Worm (Caenorhabditis elegans) whole organism, early embryonic: ENCODE measurements around the gene C25F9.11.

Experiments
- B0310.2 ChIP-seq: sonication (generic microtip); optimal IDR thresholded peaks from 2 replicates; lab custom pipeline; 2016; ENCODE audit warnings: mild to moderate bottlenecking, missing genetic modification characterization, missing compliant biosample characterization
- F13C5.2 ChIP-seq: sonication (generic microtip); optimal IDR thresholded peaks from 2 replicates; lab custom pipeline; 2017; ENCODE audit warnings: mild to moderate bottlenecking, missing genetic modification characterization, inconsistent platforms, missing compliant biosample characterization
- aly-1 ChIP-seq: sonication (generic microtip); optimal IDR thresholded peaks from 2 replicates; lab custom pipeline; 2016; ENCODE audit warnings: missing genetic modification characterization, missing compliant biosample characterization
- ama-1 ChIP-seq: fragments of 150-350 bp; optimal IDR thresholded peaks from 2 replicates; lab custom pipeline; 2014
- ceh-13 ChIP-seq: fragments of 200-800 bp; sonication (Bioruptor generic); optimal IDR thresholded peaks from 2 replicates; lab custom pipeline; 2018; ENCODE audit warnings: mild to moderate bottlenecking, missing genetic modification characterization, missing compliant biosample characterization
- ceh-36 ChIP-seq: sonication (generic microtip); optimal IDR thresholded peaks from 2 replicates; lab custom pipeline; 2016; ENCODE audit warnings: missing genetic modification characterization, inconsistent platforms, missing compliant biosample characterization
- ets-7 ChIP-seq: sonication (generic microtip); optimal IDR thresholded peaks from 2 replicates; lab custom pipeline; 2016; ENCODE audit warnings: missing genotype, missing genetic modification characterization, missing compliant biosample characterization
- flt-1 ChIP-seq: fragments of 200-800 bp; sonication (Bioruptor generic); IDR thresholded peaks from 2 replicates; pipeline ENCODE4 v1.3.6; 2022; ENCODE audit warnings: missing genetic modification characterization, missing compliant biosample characterization
- hmbx-1 ChIP-seq: sonication (generic microtip); optimal IDR thresholded peaks from 2 replicates; lab custom pipeline; 2016; ENCODE audit warnings: mild to moderate bottlenecking, missing genetic modification characterization, missing compliant biosample characterization
- hmg-4 ChIP-seq: fragments of 200-800 bp; sonication (Bioruptor generic); optimal IDR thresholded peaks from 2 replicates; lab custom pipeline; 2018; ENCODE audit warnings: mild to moderate bottlenecking, missing genetic modification characterization, missing compliant biosample characterization
- hnd-1 ChIP-seq: sonication (generic microtip); optimal IDR thresholded peaks from 2 replicates; lab custom pipeline; 2016; ENCODE audit warnings: missing genetic modification characterization, missing compliant biosample characterization
- pes-1 ChIP-seq: fragments of 200-800 bp; sonication (Bioruptor generic); IDR thresholded peaks from 2 replicates; pipeline ENCODE4 v1.3.6; 2022; ENCODE audit warnings: missing genetic modification reagents, missing genetic modification characterization, missing compliant biosample characterization
- scrt-1 ChIP-seq: fragments of 200-800 bp; sonication (Bioruptor generic); IDR thresholded peaks from 2 replicates; pipeline ENCODE4 v1.3.6; 2022; ENCODE audit warnings: missing genetic modification characterization, missing compliant biosample characterization
- sea-1 ChIP-seq: fragments of 200-800 bp; sonication (Bioruptor generic); conservative IDR thresholded peaks from 2 replicates; pipeline ENCODE4 v1.3.6; 2022; ENCODE audit warnings: missing genetic modification characterization, missing compliant biosample characterization
- tbx-11 ChIP-seq: fragments of 200-800 bp; sonication (Bioruptor generic); IDR thresholded peaks from 2 replicates; pipeline ENCODE4 v1.3.6; 2022; ENCODE audit warnings: missing genetic modification characterization, missing compliant biosample characterization
- tbx-37 ChIP-seq: fragments of 200-800 bp; sonication (Bioruptor generic); conservative IDR thresholded peaks from 2 replicates; pipeline ENCODE4 v1.3.6; 2022; ENCODE audit warnings: missing genetic modification reagents, missing genetic modification characterization, missing compliant biosample characterization
- tra-4 ChIP-seq: sonication (generic microtip); optimal IDR thresholded peaks from 2 replicates; lab custom pipeline; 2017; ENCODE audit warnings: missing genetic modification characterization, missing compliant biosample characterization

C25F9.11 gene

ce11 chrV:19429605-19430004 lies 3.3 kb downstream of the C25F9.11 start:
- TF ChIP-seq pes-1 (GFP tag; lab: Robert Waterston, UW) (no peak), ama-1 (lab: Kevin White, UChicago) (no peak), tbx-37 (no peak), hmg-4 (GFP tag; lab: Kevin White, UChicago) (no peak), tra-4 (tag; lab: Kevin White, UChicago) (no peak), ets-7 (tag; lab: Kevin White, UChicago) (no peak), ceh-36 (tag; lab: Kevin White, UChicago) (no peak), ceh-13 (GFP tag; lab: Kevin White, UChicago) (no peak), tbx-11 (no peak), hmbx-1 (no peak), hnd-1 (tag; lab: Kevin White, UChicago) (no peak), sea-1 (no peak), aly-1 (tag; lab: Kevin White, UChicago) (no peak)

ce11 chrV:19428936-19429335 lies 3.9 kb downstream of the C25F9.11 start:
- TF ChIP-seq hmg-4 (GFP tag; lab: Kevin White, UChicago) (no peak), ama-1 (lab: Kevin White, UChicago) (no peak), hmbx-1 (no peak), F13C5.2 (tag; lab: Kevin White, UChicago) (no peak), tbx-11 (no peak), sea-1 (no peak), pes-1 (GFP tag; lab: Robert Waterston, UW) (no peak), B0310.2 (tag; lab: Kevin White, UChicago) (no peak), tra-4 (tag; lab: Kevin White, UChicago) (no peak), scrt-1 (no peak), aly-1 (tag; lab: Kevin White, UChicago) (no peak), tbx-37 (no peak), ceh-36 (tag; lab: Kevin White, UChicago) (no peak), ets-7 (tag; lab: Kevin White, UChicago) (no peak), hnd-1 (tag; lab: Kevin White, UChicago) (no peak), ceh-13 (GFP tag; lab: Kevin White, UChicago) (no peak)

DNA sequence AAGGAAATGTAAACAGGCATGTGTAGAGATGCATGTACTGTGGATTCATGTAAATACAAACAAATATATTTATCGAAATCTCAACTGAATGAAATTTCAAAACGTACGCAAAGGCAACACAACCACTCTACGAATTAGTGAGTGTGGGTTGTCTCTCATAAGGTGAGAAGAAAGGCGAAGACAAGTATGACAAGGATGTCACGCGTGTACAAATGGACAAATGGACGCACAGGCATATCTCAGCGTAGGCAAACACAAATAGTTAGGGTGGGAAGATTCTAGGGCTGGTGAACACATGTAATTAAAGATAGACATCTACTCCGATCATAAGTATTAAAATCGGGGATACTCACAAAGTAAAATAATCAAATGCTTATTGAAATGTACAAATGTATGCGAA lies 4.8 kb downstream of the C25F9.11 start:
- no peak for TF ChIP-seq pes-1 (GFP tag; lab: Robert Waterston, UW)
- no peak for TF ChIP-seq tra-4 (tag; lab: Kevin White, UChicago)
- no peak for TF ChIP-seq ama-1 (lab: Kevin White, UChicago)
- no peak for TF ChIP-seq ceh-13 (GFP tag; lab: Kevin White, UChicago)
- no peak for TF ChIP-seq ceh-36 (tag; lab: Kevin White, UChicago)
- TF ChIP-seq F13C5.2 (tag; lab: Kevin White, UChicago): no peak
- TF ChIP-seq B0310.2 (tag; lab: Kevin White, UChicago): no peak
- no peak for TF ChIP-seq ets-7 (tag; lab: Kevin White, UChicago)
- no peak for TF ChIP-seq tbx-11
- TF ChIP-seq sea-1: no peak
- TF ChIP-seq aly-1 (tag; lab: Kevin White, UChicago): no peak
- TF ChIP-seq scrt-1: no peak
- TF ChIP-seq hnd-1 (tag; lab: Kevin White, UChicago): no peak
- TF ChIP-seq tbx-37: no peak
- TF ChIP-seq flt-1: no peak
- TF ChIP-seq hmg-4 (GFP tag; lab: Kevin White, UChicago): no peak
- no peak for TF ChIP-seq hmbx-1

- TF ChIP-seq B0310.2 (tag; lab: Kevin White, UChicago): no peak
- no peak for TF ChIP-seq pes-1 (GFP tag; lab: Robert Waterston, UW)
- TF ChIP-seq tra-4 (tag; lab: Kevin White, UChicago): no peak
- no peak for TF ChIP-seq tbx-11
- TF ChIP-seq scrt-1: no peak
- no peak for TF ChIP-seq tbx-37
- TF ChIP-seq hnd-1 (tag; lab: Kevin White, UChicago): no peak
- TF ChIP-seq aly-1 (tag; lab: Kevin White, UChicago): no peak
- TF ChIP-seq F13C5.2 (tag; lab: Kevin White, UChicago): no peak
- no peak for TF ChIP-seq ceh-36 (tag; lab: Kevin White, UChicago)
- no peak for TF ChIP-seq sea-1
Measured at ce11 chrV:19421131-19421530, 11.7 kb downstream of the C25F9.11 start, which contains the start of gene C25F9.2. Gene C25F9.2, plus strand, starts transcription at chrV:19421471.

ce11 chrV:19417836-19418235 lies 15.0 kb downstream of the C25F9.11 start, which contains the start of gene C25F9.15:
Gene C25F9.15, plus strand, starts transcription at chrV:19418136.
- TF ChIP-seq ceh-13 (GFP tag; lab: Kevin White, UChicago): no peak
- no peak for TF ChIP-seq hmg-4 (GFP tag; lab: Kevin White, UChicago)
- TF ChIP-seq B0310.2 (tag; lab: Kevin White, UChicago): no peak
- TF ChIP-seq scrt-1: no peak
- TF ChIP-seq tbx-11: no peak
- TF ChIP-seq sea-1: no peak
- no peak for TF ChIP-seq F13C5.2 (tag; lab: Kevin White, UChicago)
- TF ChIP-seq hnd-1 (tag; lab: Kevin White, UChicago): no peak
- TF ChIP-seq aly-1 (tag; lab: Kevin White, UChicago): no peak
- TF ChIP-seq ama-1 (lab: Kevin White, UChicago): no peak
- no peak for TF ChIP-seq ets-7 (tag; lab: Kevin White, UChicago)
- no peak for TF ChIP-seq ceh-36 (tag; lab: Kevin White, UChicago)
- TF ChIP-seq tra-4 (tag; lab: Kevin White, UChicago): no peak

- no peak for TF ChIP-seq ceh-36 (tag; lab: Kevin White, UChicago)
- TF ChIP-seq scrt-1: no peak
- no peak for TF ChIP-seq tbx-37
- no peak for TF ChIP-seq ama-1 (lab: Kevin White, UChicago)
- no peak for TF ChIP-seq hmg-4 (GFP tag; lab: Kevin White, UChicago)
- TF ChIP-seq tra-4 (tag; lab: Kevin White, UChicago): no peak
- no peak for TF ChIP-seq flt-1
- no peak for TF ChIP-seq pes-1 (GFP tag; lab: Robert Waterston, UW)
Measured at ce11 chrV:19416475-19416874, 16.4 kb downstream of the C25F9.11 start, which contains the start of the genes C25F9.4 and C25F9.9. Gene C25F9.4, minus strand, starts transcription at chrV:19416575. Gene C25F9.9, plus strand, starts transcription at chrV:19416611.

ce11 chrV:19410663-19411062 lies 22.2 kb downstream of the C25F9.11 start, which contains the start of gene C25F9.5:
Gene C25F9.5, minus strand, starts transcription at chrV:19410857.
- no peak for TF ChIP-seq tbx-11
- no peak for TF ChIP-seq hmbx-1
- TF ChIP-seq scrt-1: no peak
- TF ChIP-seq B0310.2 (tag; lab: Kevin White, UChicago): no peak
- no peak for TF ChIP-seq tra-4 (tag; lab: Kevin White, UChicago)
- TF ChIP-seq sea-1: no peak
- TF ChIP-seq ama-1 (lab: Kevin White, UChicago): no peak
- TF ChIP-seq ets-7 (tag; lab: Kevin White, UChicago): no peak
- no peak for TF ChIP-seq hnd-1 (tag; lab: Kevin White, UChicago)
- TF ChIP-seq hmg-4 (GFP tag; lab: Kevin White, UChicago): no peak
- no peak for TF ChIP-seq tbx-37
- TF ChIP-seq ceh-13 (GFP tag; lab: Kevin White, UChicago): no peak
- TF ChIP-seq ceh-36 (tag; lab: Kevin White, UChicago): no peak
- no peak for TF ChIP-seq pes-1 (GFP tag; lab: Robert Waterston, UW)
- TF ChIP-seq F13C5.2 (tag; lab: Kevin White, UChicago): no peak
- TF ChIP-seq flt-1: no peak
